Fruit fly (Drosophila melanogaster) whole organism, embryonic: Measurements from ENCODE around the gene CG9550.
A peak's percentile ranks its signal among the peaks of the same experiment; 100 is the strongest.

ENCODE experiments used
- CG10147 ChIP-seq: fragments of 200-800 bp; sonication (Bioruptor generic); optimal IDR thresholded peaks from 2 replicates; lab custom pipeline; 2019; ENCODE audit warnings: missing biosample characterization, mild to moderate bottlenecking, missing genetic modification characterization, moderate library complexity
- CG10654 ChIP-seq: fragments of 200-800 bp; sonication (Bioruptor generic); optimal IDR thresholded peaks from 2 replicates; lab custom pipeline; 2016; ENCODE audit warnings: missing biosample characterization, missing genetic modification characterization
- CG11247 ChIP-seq: fragments of 200-800 bp; sonication (Bioruptor generic); IDR thresholded peaks from 2 replicates; pipeline ENCODE4 v1.3.6; 2022; ENCODE audit warnings: missing biosample characterization, missing genetic modification characterization
- CG11456 ChIP-seq: fragments of 200-800 bp; sonication (Bioruptor generic); IDR thresholded peaks from 3 replicates; pipeline ENCODE4 v1.3.6; 2022; ENCODE audit warnings: missing biosample characterization, missing genetic modification characterization
- CG11696 ChIP-seq: fragments of 200-800 bp; sonication (Bioruptor generic); IDR thresholded peaks from 2 replicates; pipeline ENCODE4 v1.3.6; 2022; ENCODE audit warnings: missing biosample characterization, missing genetic modification characterization
- CG12155 ChIP-seq: fragments of 200-800 bp; sonication (Bioruptor generic); optimal IDR thresholded peaks from 3 replicates; lab custom pipeline; 2016; ENCODE audit warnings: missing biosample characterization, missing genetic modification characterization
- CG12219 ChIP-seq: fragments of 200-800 bp; sonication (Bioruptor generic); optimal IDR thresholded peaks from 3 replicates; lab custom pipeline; 2018; ENCODE audit warnings: missing biosample characterization, mild to moderate bottlenecking, missing genetic modification characterization
- CG1602 ChIP-seq: fragments of 200-800 bp; sonication (Bioruptor generic); optimal IDR thresholded peaks from 3 replicates; lab custom pipeline; 2016; ENCODE audit warnings: missing biosample characterization, missing genetic modification characterization
- CG1603 ChIP-seq: fragments of 200-800 bp; sonication (Bioruptor generic); optimal IDR thresholded peaks from 2 replicates; lab custom pipeline; 2019; ENCODE audit warnings: missing biosample characterization, mild to moderate bottlenecking, missing genetic modification characterization, moderate library complexity
- CG16779 ChIP-seq: fragments of 200-800 bp; sonication (Bioruptor generic); IDR thresholded peaks from 2 replicates; pipeline ENCODE4 v1.3.6; 2022; ENCODE audit warnings: missing biosample characterization, missing genetic modification characterization
- CG18262 ChIP-seq: fragments of 200-800 bp; optimal IDR thresholded peaks from 3 replicates; lab custom pipeline; 2019; ENCODE audit warnings: missing biosample characterization, mild to moderate bottlenecking, missing genetic modification characterization, moderate library complexity
- CG2678 ChIP-seq: fragments of 200-800 bp; sonication (Bioruptor generic); optimal IDR thresholded peaks from 3 replicates; lab custom pipeline; 2019; ENCODE audit warnings: missing biosample characterization, mild to moderate bottlenecking, missing genetic modification characterization, moderate library complexity
- CG2712 ChIP-seq: fragments of 200-800 bp; optimal IDR thresholded peaks from 3 replicates; lab custom pipeline; 2019; ENCODE audit warnings: missing biosample characterization, mild to moderate bottlenecking, missing genetic modification characterization, moderate library complexity
- CG30403 ChIP-seq: fragments of 200-800 bp; sonication (Bioruptor generic); optimal IDR thresholded peaks from 3 replicates; lab custom pipeline; 2016; ENCODE audit warnings: missing biosample characterization, missing genetic modification characterization
- CG32772 ChIP-seq: fragments of 200-800 bp; sonication (Bioruptor generic); IDR thresholded peaks from 2 replicates; pipeline ENCODE4 v1.3.6; 2022; ENCODE audit warnings: missing biosample characterization, missing genetic modification characterization
- CG3995 ChIP-seq: fragments of 200-800 bp; sonication (Bioruptor generic); optimal IDR thresholded peaks from 3 replicates; lab custom pipeline; 2016; ENCODE audit warnings: missing biosample characterization, missing genetic modification characterization
- CG4820 ChIP-seq: fragments of 200-800 bp; sonication (Bioruptor generic); optimal IDR thresholded peaks from 3 replicates; lab custom pipeline; 2016; ENCODE audit warnings: missing biosample characterization, missing genetic modification characterization
- CG5180 ChIP-seq: fragments of 200-800 bp; sonication (Bioruptor generic); optimal IDR thresholded peaks from 3 replicates; lab custom pipeline; 2017; ENCODE audit warnings: missing biosample characterization, missing genetic modification characterization, mild to moderate bottlenecking, moderate library complexity, missing genetic modification reagents
- CG6654 ChIP-seq: fragments of 200-800 bp; sonication (Bioruptor generic); optimal IDR thresholded peaks from 2 replicates; lab custom pipeline; 2017; ENCODE audit warnings: missing biosample characterization, mild to moderate bottlenecking, missing genetic modification characterization
- CG6689 ChIP-seq: fragments of 200-800 bp; sonication (Bioruptor generic); IDR thresholded peaks from 2 replicates; pipeline ENCODE4 v1.3.6; 2022; ENCODE audit warnings: missing biosample characterization, missing genetic modification characterization
- CHES-1-like ChIP-seq: fragments of 200-800 bp; sonication (Bioruptor generic); optimal IDR thresholded peaks from 2 replicates; lab custom pipeline; 2016; ENCODE audit warnings: missing biosample characterization, missing genetic modification characterization
- D ChIP-seq, 2 experiments: fragments of 200-800 bp in 1 of 2; fragments of >200 bp in 1 of 2; sonication (Bioruptor generic) in 1 of 2; optimal IDR thresholded peaks; 2 replicates in 1 of 2; 3 replicates in 1 of 2; lab custom pipeline; 2017; ENCODE audit warnings: mild to moderate bottlenecking in 1 of 2, missing biosample characterization in 1 of 2, missing genetic modification characterization in 1 of 2, missing genetic modification reagents in 1 of 2
- Gug ChIP-seq: fragments of 200-800 bp; sonication (Bioruptor generic); IDR thresholded peaks from 4 replicates; pipeline ENCODE4 v1.3.6; 2022; ENCODE audit warnings: missing biosample characterization, missing genetic modification characterization
- H15 ChIP-seq: fragments of 200-800 bp; sonication (Bioruptor generic); IDR thresholded peaks from 3 replicates; pipeline ENCODE4 v1.3.6; 2022; ENCODE audit warnings: missing biosample characterization, missing genetic modification characterization
- Lhr ChIP-seq: fragments of 200-800 bp; sonication (Bioruptor generic); optimal IDR thresholded peaks from 3 replicates; lab custom pipeline; 2017; ENCODE audit warnings: mild to moderate bottlenecking, missing biosample characterization, missing genetic modification reagents, missing genetic modification characterization
- Myb ChIP-seq: fragments of 200-800 bp; sonication (Bioruptor generic); optimal IDR thresholded peaks from 2 replicates; lab custom pipeline; 2016; ENCODE audit warnings: missing biosample characterization, missing genetic modification characterization
- Poxn ChIP-seq: fragments of 200-800 bp; sonication (Bioruptor generic); IDR thresholded peaks from 2 replicates; pipeline ENCODE4 v1.3.6; 2022; ENCODE audit warnings: missing biosample characterization, missing genetic modification characterization
- Ptx1 ChIP-seq: fragments of 200-800 bp; sonication (Bioruptor generic); IDR thresholded peaks from 2 replicates; pipeline ENCODE4 v1.3.6; 2022; ENCODE audit warnings: missing biosample characterization, missing genetic modification characterization
- Ravus ChIP-seq: fragments of 200-800 bp; sonication (Bioruptor generic); IDR thresholded peaks from 2 replicates; pipeline ENCODE4 v1.3.6; 2022; ENCODE audit warnings: missing biosample characterization, missing genetic modification characterization
- Trl ChIP-seq, 3 experiments: fragments of >200 bp in 2 of 3; fragments of 200-800 bp in 1 of 3; sonication (Bioruptor generic) in 1 of 3; optimal IDR thresholded peaks; 2 replicates in 1 of 3; 3 replicates in 2 of 3; lab custom pipeline; 2016 to 2017; ENCODE audit warnings: missing biosample characterization in 1 of 3, missing genetic modification characterization in 1 of 3
- ab ChIP-seq: fragments of 200-800 bp; sonication (Bioruptor generic); optimal IDR thresholded peaks from 2 replicates; lab custom pipeline; 2016; ENCODE audit warnings: missing biosample characterization, missing genetic modification characterization
- btn ChIP-seq: fragments of 200-800 bp; sonication (Bioruptor generic); optimal IDR thresholded peaks from 2 replicates; lab custom pipeline; 2016; ENCODE audit warnings: missing biosample characterization, missing genetic modification characterization
- cato ChIP-seq: fragments of 200-800 bp; sonication (Bioruptor generic); optimal IDR thresholded peaks from 2 replicates; lab custom pipeline; 2016; ENCODE audit warnings: missing biosample characterization, missing genetic modification characterization, borderline replicate concordance
- chm ChIP-seq: fragments of 200-800 bp; sonication (Bioruptor generic); IDR thresholded peaks from 2 replicates; pipeline ENCODE4 v1.3.6; 2022; ENCODE audit warnings: missing biosample characterization, missing genetic modification characterization
- croc ChIP-seq: fragments of 200-800 bp; sonication (Bioruptor generic); conservative IDR thresholded peaks from 3 replicates; pipeline ENCODE4 v1.3.6; 2022; ENCODE audit warnings: missing biosample characterization, missing genetic modification characterization
- dmrt11E ChIP-seq: fragments of 200-800 bp; sonication (Bioruptor generic); optimal IDR thresholded peaks from 3 replicates; lab custom pipeline; 2018; ENCODE audit warnings: missing biosample characterization, mild to moderate bottlenecking, missing genetic modification characterization, moderate library complexity
- dmrt99B ChIP-seq: fragments of 200-800 bp; sonication (Bioruptor generic); optimal IDR thresholded peaks from 2 replicates; lab custom pipeline; 2018; ENCODE audit warnings: missing biosample characterization, mild to moderate bottlenecking, missing genetic modification characterization, moderate library complexity
- eve ChIP-seq, 2 experiments: fragments of >200 bp; optimal IDR thresholded peaks; 2 replicates each; lab custom pipeline; 2017; ENCODE audit warnings: missing biosample characterization in 2 of 2, missing genetic modification characterization in 2 of 2
- ewg ChIP-seq: fragments of 200-800 bp; sonication (Bioruptor generic); optimal IDR thresholded peaks from 3 replicates; lab custom pipeline; 2017; ENCODE audit warnings: mild to moderate bottlenecking, missing biosample characterization, missing genetic modification reagents, missing genetic modification characterization
- fd3F ChIP-seq: fragments of 200-800 bp; sonication (Bioruptor generic); optimal IDR thresholded peaks from 2 replicates; lab custom pipeline; 2018; ENCODE audit warnings: missing biosample characterization, mild to moderate bottlenecking, missing genetic modification characterization, moderate library complexity
- ftz-f1 ChIP-seq: fragments of 200-800 bp; sonication (Bioruptor generic); optimal IDR thresholded peaks from 2 replicates; lab custom pipeline; 2016; ENCODE audit warnings: missing biosample characterization, missing genetic modification characterization
- ind ChIP-seq: fragments of 200-800 bp; sonication (Bioruptor generic); optimal IDR thresholded peaks from 3 replicates; lab custom pipeline; 2016; ENCODE audit warnings: missing biosample characterization, missing genetic modification characterization
- kah ChIP-seq: fragments of 200-800 bp; sonication (Bioruptor generic); optimal IDR thresholded peaks from 2 replicates; lab custom pipeline; 2018; ENCODE audit warnings: missing biosample characterization, mild to moderate bottlenecking, missing genetic modification characterization
- ken ChIP-seq: fragments of 200-800 bp; sonication (Bioruptor generic); IDR thresholded peaks from 3 replicates; pipeline ENCODE4 v1.3.6; 2022; ENCODE audit warnings: missing biosample characterization, missing genetic modification characterization
- lbe ChIP-seq: fragments of 200-800 bp; sonication (Bioruptor generic); optimal IDR thresholded peaks from 2 replicates; lab custom pipeline; 2016; ENCODE audit warnings: missing biosample characterization, mild to moderate bottlenecking, missing genetic modification characterization
- luna ChIP-seq: fragments of 200-800 bp; sonication (Bioruptor generic); optimal IDR thresholded peaks from 2 replicates; lab custom pipeline; 2016; ENCODE audit warnings: missing biosample characterization, missing genetic modification characterization
- mld ChIP-seq: fragments of 200-800 bp; sonication (Bioruptor generic); IDR thresholded peaks from 3 replicates; pipeline ENCODE4 v1.3.6; 2022; ENCODE audit warnings: missing biosample characterization, missing genetic modification characterization; ENCODE audit not compliant: partially characterized antibody
- salm ChIP-seq: fragments of 200-800 bp; sonication (Bioruptor generic); optimal IDR thresholded peaks from 2 replicates; lab custom pipeline; 2018; ENCODE audit warnings: missing biosample characterization, mild to moderate bottlenecking, missing genetic modification characterization
- ssp ChIP-seq: fragments of 200-800 bp; sonication (Bioruptor generic); IDR thresholded peaks from 2 replicates; pipeline ENCODE4 v1.3.6; 2022; ENCODE audit warnings: missing biosample characterization, missing genetic modification characterization
- trh ChIP-seq: fragments of 200-800 bp; sonication (Bioruptor generic); optimal IDR thresholded peaks from 2 replicates; lab custom pipeline; 2016; ENCODE audit warnings: missing biosample characterization, missing genetic modification characterization
- vnd ChIP-seq: fragments of 200-800 bp; sonication (Bioruptor generic); IDR thresholded peaks from 3 replicates; pipeline ENCODE4 v1.3.6; 2022; ENCODE audit warnings: missing biosample characterization, missing genetic modification characterization; ENCODE audit not compliant: partially characterized antibody

CG9550 gene

DNA sequence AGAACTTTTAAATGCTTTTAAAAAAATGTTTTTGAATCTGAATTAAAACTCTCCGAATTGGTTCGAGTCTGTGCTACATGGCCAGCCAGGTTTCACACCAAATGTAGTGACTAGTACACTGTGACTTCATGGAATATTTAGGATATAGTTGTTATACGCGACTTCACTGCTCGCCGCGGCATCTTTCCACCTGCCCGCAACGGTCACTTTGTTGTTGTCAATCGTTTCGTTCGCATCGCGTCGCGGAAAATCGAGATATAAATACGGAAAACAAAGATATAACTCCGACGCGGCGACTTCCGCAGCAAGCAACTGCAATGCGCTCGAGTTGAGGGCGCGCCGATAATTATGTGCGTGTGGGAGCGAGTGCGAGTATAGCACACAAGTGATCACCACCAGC, 1.6 kb downstream of the CG9550 start, which contains the start of gene CG31637 (continued):
- TF ChIP-seq CG5180 (GFP tag; lab: Kevin White, UChicago), result no peak
- TF ChIP-seq CG2712 (tag; lab: Kevin White, UChicago), result peak; percentile 37
- peak; percentile 98 for TF ChIP-seq CG3995
- TF ChIP-seq Trl (optimal IDR thresholded peaks at IDR 0.05; lab: Kevin White, UChicago), result no peak
- TF ChIP-seq Trl (GFP tag; optimal IDR thresholded peaks at IDR 0.05; lab: Kevin White, UChicago), result peak; percentile 21
- no peak for TF ChIP-seq mld (GFP tag; lab: Robert Waterston, UW)
- no peak for TF ChIP-seq fd3F (GFP tag; lab: Kevin White, UChicago)
- TF ChIP-seq Lhr (GFP tag; lab: Kevin White, UChicago), result peak; percentile 86
- TF ChIP-seq croc, result no peak
- TF ChIP-seq CG2678 (tag; lab: Kevin White, UChicago), result peak; percentile 2
- TF ChIP-seq CG1603, result peak; percentile 84
- no peak for TF ChIP-seq CG6654 (GFP tag; lab: Kevin White, UChicago)
- no peak for TF ChIP-seq CG1602 (GFP tag; lab: Kevin White, UChicago)
- peak; percentile 35 for TF ChIP-seq kah
- no peak for TF ChIP-seq CG32772
- no peak for TF ChIP-seq CG11247 (GFP tag; lab: Robert Waterston, UW)
- no peak for TF ChIP-seq CG11456 (GFP tag; lab: Robert Waterston, UW)
- TF ChIP-seq ssp, result no peak
- TF ChIP-seq CG4820 (GFP tag; lab: Kevin White, UChicago), result no peak
- TF ChIP-seq dmrt99B (tag; lab: Kevin White, UChicago), result no peak
- no peak for TF ChIP-seq eve (GFP tag; optimal IDR thresholded peaks at IDR 0.05; lab: Kevin White, UChicago)
- TF ChIP-seq CG10654 (GFP tag; lab: Kevin White, UChicago), result no peak
- peak; percentile 0 for TF ChIP-seq CG18262 (tag; lab: Kevin White, UChicago)
- TF ChIP-seq Myb (GFP tag; lab: Kevin White, UChicago), result peak; percentile 68
- TF ChIP-seq ewg (GFP tag; lab: Kevin White, UChicago), result peak; percentile 19
- no peak for TF ChIP-seq CG11696 (GFP tag; lab: Robert Waterston, UW)
- no peak for TF ChIP-seq CG16779 (GFP tag; lab: Robert Waterston, UW)
- no peak for TF ChIP-seq btn
- no peak for TF ChIP-seq Ravus
- peak; percentile 12 for TF ChIP-seq CHES-1-like (GFP tag; lab: Kevin White, UChicago)
- TF ChIP-seq ind (GFP tag; lab: Kevin White, UChicago), result no peak
- no peak for TF ChIP-seq H15 (GFP tag; lab: Robert Waterston, UW)
- TF ChIP-seq CG10147, result peak; percentile 32
- TF ChIP-seq Poxn, result no peak
- no peak for TF ChIP-seq CG6689 (GFP tag; lab: Robert Waterston, UW)
- TF ChIP-seq CG30403, result no peak
- no peak for TF ChIP-seq cato
- TF ChIP-seq salm (tag; lab: Kevin White, UChicago), result peak; percentile 34
- TF ChIP-seq CG12219 (GFP tag; lab: Kevin White, UChicago), result no peak
- no peak for TF ChIP-seq Gug
- TF ChIP-seq lbe (GFP tag; lab: Kevin White, UChicago), result no peak
- TF ChIP-seq Ptx1 (GFP tag; lab: Robert Waterston, UW), result no peak
- no peak for TF ChIP-seq trh (GFP tag; lab: Kevin White, UChicago)
- TF ChIP-seq luna, result no peak
- TF ChIP-seq dmrt11E (tag; lab: Kevin White, UChicago), result no peak
- no peak for TF ChIP-seq vnd (GFP tag; lab: Robert Waterston, UW)
- TF ChIP-seq ken (GFP tag; lab: Robert Waterston, UW), result no peak
- TF ChIP-seq ftz-f1 (GFP tag; lab: Kevin White, UChicago), result peak; percentile 9
- no peak for TF ChIP-seq ab (GFP tag; lab: Kevin White, UChicago)
- TF ChIP-seq D (optimal IDR thresholded peaks at IDR 0.05; lab: Kevin White, UChicago), result no peak
- no peak for TF ChIP-seq D (GFP tag; optimal IDR thresholded peaks at IDR 0.05; lab: Kevin White, UChicago)
- TF ChIP-seq chm (GFP tag; lab: Robert Waterston, UW), result peak; percentile 81
- peak; percentile 26 for TF ChIP-seq CG12155 (GFP tag; lab: Kevin White, UChicago)
